Worm (Caenorhabditis elegans): ENCODE results near the gene Y42A5A.5.

DNA sequence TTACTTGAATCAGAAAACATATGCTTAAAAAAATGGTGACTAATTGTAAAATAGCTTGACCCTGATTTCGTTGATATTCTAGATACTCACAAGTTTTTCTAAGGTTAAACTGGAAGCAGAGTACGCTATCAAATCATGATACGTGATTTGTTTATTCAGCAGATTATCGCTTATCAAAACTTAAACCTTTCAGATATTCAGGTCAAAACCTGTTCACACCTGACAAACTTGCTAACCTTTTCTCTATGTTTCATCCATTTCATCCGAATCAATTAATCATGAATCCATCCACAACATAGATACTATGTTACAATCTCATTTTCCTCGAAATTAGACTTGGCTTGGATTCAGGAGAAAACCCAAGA, 38.2 kb upstream of the Y42A5A.5 start:
- TF ChIP-seq med-1 (GFP tag; optimal IDR thresholded peaks at IDR 0.05; ENCODE audit: insufficient read depth) (no peak), T22C8.4 (GFP tag; IDR thresholded peaks at IDR 0.05) (no peak), flt-1 (GFP tag; IDR thresholded peaks at IDR 0.05) (no peak), klf-2 (GFP tag; conservative IDR thresholded peaks at IDR 0.05) (no peak), tab-1 (GFP tag; IDR thresholded peaks at IDR 0.05) (no peak), ztf-23 (GFP tag; IDR thresholded peaks at IDR 0.05) (no peak), ref-1 (GFP tag; conservative IDR thresholded peaks at IDR 0.05) (no peak), ztf-29 (GFP tag; IDR thresholded peaks at IDR 0.05) (no peak)
